Worm (Caenorhabditis elegans) whole organism, L1 larva: ENCODE data around the gene srh-287.

Source experiments
- F16B12.6 ChIP-seq: fragments of 150-350 bp; optimal IDR thresholded peaks from 2 replicates; lab custom pipeline; 2014; ENCODE audit warnings: missing biosample characterization, missing genetic modification characterization
- alr-1 ChIP-seq: fragments of 200-800 bp; sonication (Bioruptor generic); optimal IDR thresholded peaks from 2 replicates; lab custom pipeline; 2018; ENCODE audit warnings: borderline replicate concordance, mild to moderate bottlenecking, missing genetic modification characterization, missing compliant biosample characterization
- aly-2 ChIP-seq: fragments of 150-350 bp; optimal IDR thresholded peaks from 2 replicates; lab custom pipeline; 2014; ENCODE audit warnings: missing biosample characterization, missing genetic modification characterization
- ama-1 ChIP-seq: fragments of 150-350 bp; optimal IDR thresholded peaks from 2 replicates; lab custom pipeline; 2014
- ceh-63 ChIP-seq: fragments of 200-800 bp; sonication (Bioruptor generic); optimal IDR thresholded peaks from 2 replicates; lab custom pipeline; 2018; ENCODE audit warnings: mild to moderate bottlenecking, missing genetic modification characterization, missing compliant biosample characterization
- ces-1 ChIP-seq: fragments of 150-350 bp; optimal IDR thresholded peaks from 2 replicates; lab custom pipeline; 2014; ENCODE audit warnings: missing biosample characterization, missing genetic modification reagents, missing genetic modification characterization
- efl-1 ChIP-seq, 4 experiments: fragments of 150-350 bp; optimal IDR thresholded peaks in 3 of 4; peaks in 1 of 4; 1 replicate in 1 of 4; 2 replicates in 3 of 4; lab custom pipeline; 2014; ENCODE audit warnings: missing biosample characterization in 2 of 4, missing genetic modification characterization in 2 of 4, missing genetic modification reagents in 2 of 4
- egl-13 ChIP-seq: sonication (generic microtip); optimal IDR thresholded peaks from 2 replicates; lab custom pipeline; 2016; ENCODE audit warnings: missing genotype, missing genetic modification reagents, missing genetic modification characterization, missing compliant biosample characterization
- egl-27 ChIP-seq, 2 experiments: fragments of 150-350 bp in 1 of 2; sonication (generic microtip); optimal IDR thresholded peaks; 3 replicates each; lab custom pipeline; 2017 to 2018; ENCODE audit warnings: missing biosample characterization in 2 of 2, missing genetic modification characterization in 2 of 2, missing genetic modification reagents in 2 of 2
- elt-2 ChIP-seq: sonication (generic microtip); optimal IDR thresholded peaks from 2 replicates; lab custom pipeline; 2016; ENCODE audit warnings: missing genetic modification characterization, mild to moderate bottlenecking, inconsistent platforms, missing compliant biosample characterization, missing genetic modification reagents
- fkh-8 ChIP-seq: sonication (generic microtip); optimal IDR thresholded peaks from 2 replicates; lab custom pipeline; 2016; ENCODE audit warnings: mild to moderate bottlenecking, missing genetic modification characterization, missing compliant biosample characterization
- grh-1 ChIP-seq: fragments of 200-800 bp; sonication (Bioruptor generic); IDR thresholded peaks from 2 replicates; pipeline ENCODE4 v1.3.6; 2022; ENCODE audit warnings: missing genetic modification reagents, missing genetic modification characterization, missing compliant biosample characterization
- hlh-4 ChIP-seq: sonication (generic microtip); optimal IDR thresholded peaks from 2 replicates; lab custom pipeline; 2016; ENCODE audit warnings: mild to moderate bottlenecking, missing genetic modification characterization, missing compliant biosample characterization
- jun-1 ChIP-seq: fragments of 150-350 bp; optimal IDR thresholded peaks from 2 replicates; lab custom pipeline; 2014; ENCODE audit warnings: missing biosample characterization, missing genetic modification reagents, missing genetic modification characterization
- lin-13 ChIP-seq: fragments of 150-350 bp; optimal IDR thresholded peaks from 2 replicates; lab custom pipeline; 2014; ENCODE audit warnings: missing biosample characterization, missing genetic modification reagents, missing genetic modification characterization
- lin-14 ChIP-seq: fragments of 200-800 bp; sonication (Bioruptor generic); optimal IDR thresholded peaks from 2 replicates; lab custom pipeline; 2018; ENCODE audit warnings: mild to moderate bottlenecking, missing genetic modification characterization, moderate library complexity, missing compliant biosample characterization
- lin-15B ChIP-seq: fragments of 150-350 bp; sonication (generic microtip); optimal IDR thresholded peaks from 3 replicates; lab custom pipeline; 2014; ENCODE audit warnings: missing biosample characterization, missing genetic modification characterization
- lin-35 ChIP-seq, 2 experiments: fragments of 150-350 bp; optimal IDR thresholded peaks; 2 replicates each; lab custom pipeline; 2014; ENCODE audit warnings: missing biosample characterization in 2 of 2, missing genetic modification characterization in 2 of 2, missing genetic modification reagents in 2 of 2
- lir-3 ChIP-seq: sonication (generic microtip); optimal IDR thresholded peaks from 2 replicates; lab custom pipeline; 2016; ENCODE audit warnings: mild to moderate bottlenecking, missing genetic modification characterization, moderate library complexity, missing compliant biosample characterization; ENCODE audit not compliant: poor library complexity
- mef-2 ChIP-seq: fragments of 150-350 bp; optimal IDR thresholded peaks from 2 replicates; lab custom pipeline; 2014; ENCODE audit warnings: missing biosample characterization, missing genetic modification characterization
- mep-1 ChIP-seq: fragments of 150-350 bp; optimal IDR thresholded peaks from 2 replicates; lab custom pipeline; 2014; ENCODE audit warnings: missing biosample characterization, missing genetic modification characterization
- nhr-11 ChIP-seq: fragments of 150-350 bp; optimal IDR thresholded peaks from 2 replicates; lab custom pipeline; 2014; ENCODE audit warnings: missing biosample characterization, missing genetic modification characterization
- nhr-12 ChIP-seq: sonication (generic microtip); optimal IDR thresholded peaks from 2 replicates; lab custom pipeline; 2017; ENCODE audit warnings: missing biosample characterization, missing genetic modification characterization
- nhr-19 ChIP-seq: fragments of 200-800 bp; sonication (Bioruptor generic); conservative IDR thresholded peaks from 2 replicates; pipeline ENCODE4 v1.3.6; 2022; ENCODE audit warnings: missing genetic modification characterization, missing compliant biosample characterization
- nhr-20 ChIP-seq: sonication (generic microtip); optimal IDR thresholded peaks from 2 replicates; lab custom pipeline; 2016; ENCODE audit warnings: mild to moderate bottlenecking, missing genetic modification characterization, missing compliant biosample characterization
- nhr-237 ChIP-seq: fragments of 150-350 bp; optimal IDR thresholded peaks from 2 replicates; lab custom pipeline; 2014; ENCODE audit warnings: missing biosample characterization, missing genetic modification characterization
- nhr-47 ChIP-seq: sonication (generic microtip); optimal IDR thresholded peaks from 2 replicates; lab custom pipeline; 2016; ENCODE audit warnings: mild to moderate bottlenecking, missing genetic modification characterization, moderate library complexity, missing compliant biosample characterization
- nhr-77 ChIP-seq: fragments of 150-350 bp; optimal IDR thresholded peaks from 2 replicates; lab custom pipeline; 2014; ENCODE audit warnings: missing biosample characterization, missing genetic modification characterization
- pag-3 ChIP-seq: sonication (generic microtip); optimal IDR thresholded peaks from 2 replicates; lab custom pipeline; 2017; ENCODE audit warnings: missing genetic modification characterization, mild to moderate bottlenecking, missing compliant biosample characterization, antibody characterized with exemption, borderline replicate concordance; ENCODE audit not compliant: insufficient read depth
- pax-3 ChIP-seq: fragments of 200-800 bp; sonication (Bioruptor generic); optimal IDR thresholded peaks from 2 replicates; lab custom pipeline; 2018; ENCODE audit warnings: mild to moderate bottlenecking, missing genetic modification characterization, moderate library complexity, missing compliant biosample characterization
- skn-1 ChIP-seq: fragments of 150-350 bp; optimal IDR thresholded peaks from 2 replicates; lab custom pipeline; 2014; ENCODE audit warnings: missing biosample characterization, missing genetic modification characterization
- snu-23 ChIP-seq: sonication (generic microtip); optimal IDR thresholded peaks from 2 replicates; lab custom pipeline; 2016; ENCODE audit warnings: missing genetic modification characterization, missing compliant biosample characterization
- sox-4 ChIP-seq: sonication (generic microtip); optimal IDR thresholded peaks from 2 replicates; lab custom pipeline; 2016; ENCODE audit warnings: missing genetic modification characterization, missing compliant biosample characterization
- sup-37 ChIP-seq: fragments of 200-800 bp; sonication (Bioruptor generic); optimal IDR thresholded peaks from 2 replicates; lab custom pipeline; 2018; ENCODE audit warnings: mild to moderate bottlenecking, missing genetic modification characterization, missing compliant biosample characterization
- swsn-7 ChIP-seq: sonication (generic microtip); optimal IDR thresholded peaks from 2 replicates; lab custom pipeline; 2016; ENCODE audit warnings: missing genetic modification characterization, missing compliant biosample characterization
- tbx-2 ChIP-seq: sonication (generic microtip); optimal IDR thresholded peaks from 2 replicates; lab custom pipeline; 2016; ENCODE audit warnings: missing genetic modification characterization, missing compliant biosample characterization
- unc-130 ChIP-seq: fragments of 150-350 bp; optimal IDR thresholded peaks from 2 replicates; lab custom pipeline; 2017; ENCODE audit warnings: missing biosample characterization, missing genetic modification characterization, inconsistent platforms
- unc-98 ChIP-seq: fragments of 200-800 bp; sonication (Bioruptor generic); IDR thresholded peaks from 2 replicates; pipeline ENCODE4 v1.3.6; 2022; ENCODE audit warnings: missing genetic modification characterization, missing compliant biosample characterization
- vab-15 ChIP-seq: sonication (generic microtip); optimal IDR thresholded peaks from 2 replicates; lab custom pipeline; 2017; ENCODE audit warnings: missing genotype, mild to moderate bottlenecking, missing genetic modification characterization, missing compliant biosample characterization
- ztf-4 ChIP-seq: fragments of 150-350 bp; optimal IDR thresholded peaks from 2 replicates; lab custom pipeline; 2014; ENCODE audit warnings: missing biosample characterization, missing genetic modification characterization

srh-287 gene

DNA sequence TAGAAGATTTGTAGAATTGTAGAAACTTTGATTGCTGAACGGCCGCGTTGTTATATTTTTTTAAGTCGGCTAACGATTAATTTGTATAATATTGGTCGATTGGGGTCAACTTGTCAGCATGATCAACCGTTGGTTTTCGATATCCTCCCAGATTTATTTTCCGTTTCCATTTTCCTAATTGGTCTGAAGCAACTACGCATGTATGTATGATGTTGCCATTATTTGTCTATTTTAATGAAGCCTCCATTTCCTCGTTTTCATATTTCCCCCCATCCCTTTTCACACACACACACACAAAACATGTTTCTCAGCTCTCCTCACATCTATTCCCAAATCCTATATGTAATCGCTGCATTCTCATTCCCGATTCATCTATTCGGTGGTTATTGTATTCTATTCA lies at the start of gene srh-287:
TSS of gene srh-287 (plus strand) at position 301 of the 400 bp plus-strand sequence.
- TF ChIP-seq lir-3 (tag; lab: Kevin White, UChicago), result no peak
- no peak for TF ChIP-seq aly-2 (tag; lab: Kevin White, UChicago)
- TF ChIP-seq nhr-47, result no peak
- no peak for TF ChIP-seq sup-37 (GFP tag; lab: Kevin White, UChicago)
- no peak for TF ChIP-seq ces-1 (GFP tag; lab: Kevin White, UChicago)
- TF ChIP-seq hlh-4 (tag; lab: Kevin White, UChicago), result no peak
- no peak for TF ChIP-seq sox-4 (tag; lab: Kevin White, UChicago)
- TF ChIP-seq lin-13, result no peak
- TF ChIP-seq F16B12.6 (tag; lab: Kevin White, UChicago), result no peak
- TF ChIP-seq pag-3 (tag; lab: Kevin White, UChicago), result no peak
- TF ChIP-seq snu-23 (GFP tag; lab: Kevin White, UChicago), result no peak
- TF ChIP-seq unc-130 (tag; lab: Kevin White, UChicago), result no peak
- no peak for TF ChIP-seq skn-1 (tag; lab: Kevin White, UChicago)
- TF ChIP-seq nhr-19 (GFP tag; lab: Robert Waterston, UW), result no peak
- TF ChIP-seq nhr-12, result no peak
- TF ChIP-seq fkh-8 (tag; lab: Kevin White, UChicago), result no peak
- no peak for TF ChIP-seq alr-1 (tag; lab: Kevin White, UChicago)
- TF ChIP-seq, all 84 proteins: peak for 0

ce11 chrV:17752340-17752739 lies 48.3 kb upstream of the srh-287 start:
- TF ChIP-seq nhr-20, result peak; percentile 7
- no peak for TF ChIP-seq nhr-77 (tag; lab: Kevin White, UChicago)
- no peak for TF ChIP-seq lin-13
- no peak for TF ChIP-seq egl-27 (tag; optimal IDR thresholded peaks at IDR 0.05; lab: Kevin White, UChicago)
- no peak for TF ChIP-seq grh-1 (GFP tag; lab: Robert Waterston, UW)
- TF ChIP-seq vab-15 (tag; lab: Kevin White, UChicago), result no peak
- TF ChIP-seq pax-3 (tag; lab: Kevin White, UChicago), result no peak
- no peak for TF ChIP-seq jun-1 (tag; lab: Kevin White, UChicago)
- no peak for TF ChIP-seq tbx-2 (tag; lab: Kevin White, UChicago)
- no peak for TF ChIP-seq nhr-11 (tag; lab: Kevin White, UChicago)
- no peak for TF ChIP-seq efl-1 (optimal IDR thresholded peaks at IDR 0.05; lab: Kevin White, UChicago)
- TF ChIP-seq efl-1 (GFP tag; optimal IDR thresholded peaks at IDR 0.05 in 1 of 2; lab: Kevin White, UChicago), result no peak
- no peak for TF ChIP-seq swsn-7 (tag; lab: Kevin White, UChicago)
- TF ChIP-seq ztf-4 (tag; lab: Kevin White, UChicago), result no peak
- TF ChIP-seq nhr-237 (tag; lab: Kevin White, UChicago), result no peak
- TF ChIP-seq mep-1 (tag; lab: Kevin White, UChicago), result no peak
- no peak for TF ChIP-seq unc-98 (GFP tag; lab: Robert Waterston, UW)
- no peak for TF ChIP-seq fkh-8 (tag; lab: Kevin White, UChicago)
- TF ChIP-seq ceh-63 (GFP tag; lab: Kevin White, UChicago), result no peak
- TF ChIP-seq elt-2 (tag; lab: Kevin White, UChicago), result peak; percentile 71
- no peak for TF ChIP-seq egl-13
- no peak for TF ChIP-seq lin-15B (tag; lab: Kevin White, UChicago)
- peak; percentile 39 for TF ChIP-seq lin-14 (GFP tag; lab: Kevin White, UChicago)
- TF ChIP-seq lin-35 (GFP tag; optimal IDR thresholded peaks at IDR 0.05; lab: Kevin White, UChicago), result peak in 1 of 2 experiments; percentile 1
- TF ChIP-seq ama-1 (lab: Kevin White, UChicago), result no peak
- TF ChIP-seq mef-2 (tag; lab: Kevin White, UChicago), result no peak
- TF ChIP-seq alr-1 (tag; lab: Kevin White, UChicago), result no peak
